Fruit fly (Drosophila melanogaster) whole organism, wandering third instar larva: Measurements from ENCODE around the gene Dys.

Source experiments
- Abd-B ChIP-seq: fragments of >200 bp; optimal IDR thresholded peaks from 2 replicates; lab custom pipeline; 2017; ENCODE audit warnings: missing biosample characterization, missing genetic modification characterization
- CG32264 ChIP-seq: fragments of 200-800 bp; sonication (Bioruptor generic); optimal IDR thresholded peaks from 2 replicates; lab custom pipeline; 2016; ENCODE audit warnings: missing biosample characterization, missing genetic modification characterization
- CG9705 ChIP-seq: fragments of 200-800 bp; sonication (Bioruptor generic); optimal IDR thresholded peaks from 2 replicates; lab custom pipeline; 2018; ENCODE audit warnings: missing biosample characterization, mild to moderate bottlenecking, missing genetic modification characterization
- CrebA ChIP-seq: fragments of 200-800 bp; sonication (Bioruptor generic); optimal IDR thresholded peaks from 2 replicates; lab custom pipeline; 2016; ENCODE audit warnings: missing biosample characterization, mild to moderate bottlenecking, missing genetic modification characterization, borderline replicate concordance
- Dfd ChIP-seq: fragments of >200 bp; optimal IDR thresholded peaks from 2 replicates; lab custom pipeline; 2017; ENCODE audit warnings: missing biosample characterization, missing genetic modification characterization
- Dif ChIP-seq: fragments of 200-275, 200-300 bp; sonication (Bioruptor generic); optimal IDR thresholded peaks from 2 replicates; lab custom pipeline; 2018; ENCODE audit warnings: missing biosample characterization, missing genetic modification characterization; ENCODE audit not compliant: partially characterized antibody
- GATAd ChIP-seq: sonication (Bioruptor generic); optimal IDR thresholded peaks from 2 replicates; lab custom pipeline; 2016; ENCODE audit warnings: missing biosample characterization, missing genetic modification characterization
- HLH106 ChIP-seq: fragments of 200-800 bp; optimal IDR thresholded peaks from 3 replicates; lab custom pipeline; 2019; ENCODE audit warnings: missing biosample characterization, mild to moderate bottlenecking, missing genetic modification characterization, moderate library complexity
- Hnf4 ChIP-seq: fragments of 200-800 bp; sonication (Bioruptor generic); optimal IDR thresholded peaks from 2 replicates; lab custom pipeline; 2016; ENCODE audit warnings: missing biosample characterization, mild to moderate bottlenecking, missing genetic modification characterization
- Hr78 ChIP-seq: fragments of >200 bp; optimal IDR thresholded peaks from 2 replicates; lab custom pipeline; 2017; ENCODE audit warnings: missing biosample characterization, missing genetic modification characterization
- Hr83 ChIP-seq: fragments of 200-300 bp; sonication (Bioruptor generic); optimal IDR thresholded peaks from 2 replicates; lab custom pipeline; 2016; ENCODE audit warnings: missing biosample characterization, mild to moderate bottlenecking, missing genetic modification characterization, moderate library complexity; ENCODE audit not compliant: poor library complexity, severe bottlenecking
- Jra ChIP-seq: sonication (Bioruptor generic); optimal IDR thresholded peaks from 2 replicates; lab custom pipeline; 2016; ENCODE audit warnings: missing biosample characterization, missing genetic modification characterization
- Mio ChIP-seq: sonication (Bioruptor generic); optimal IDR thresholded peaks from 2 replicates; lab custom pipeline; 2016; ENCODE audit warnings: missing biosample characterization, missing genetic modification characterization
- Myc ChIP-seq: fragments of >200 bp; optimal IDR thresholded peaks from 2 replicates; lab custom pipeline; 2017
- N ChIP-seq: fragments of >200 bp; optimal IDR thresholded peaks from 2 replicates; lab custom pipeline; 2018; ENCODE audit warnings: missing biosample characterization, missing external identifiers, missing genetic modification characterization
- OdsH ChIP-seq: fragments of 200-800 bp; sonication (Bioruptor generic); optimal IDR thresholded peaks from 2 replicates; lab custom pipeline; 2016; ENCODE audit warnings: missing biosample characterization, mild to moderate bottlenecking, missing genetic modification characterization
- Rel ChIP-seq, 2 experiments: fragments of 200-800 bp; sonication (Bioruptor generic) in 1 of 2; optimal IDR thresholded peaks; 2 replicates in 1 of 2; 3 replicates in 1 of 2; lab custom pipeline; 2016 to 2019; ENCODE audit warnings: mild to moderate bottlenecking in 2 of 2, missing biosample characterization in 2 of 2, missing genetic modification characterization in 2 of 2, moderate library complexity in 1 of 2
- Sp1 ChIP-seq: fragments of 200-800 bp; sonication (Bioruptor generic); optimal IDR thresholded peaks from 3 replicates; lab custom pipeline; 2019; ENCODE audit warnings: missing biosample characterization, mild to moderate bottlenecking, missing genetic modification characterization, moderate library complexity
- Vsx2 ChIP-seq: fragments of 200-300, 225-300 bp; sonication (Bioruptor generic); optimal IDR thresholded peaks from 2 replicates; lab custom pipeline; 2018; ENCODE audit warnings: missing biosample characterization, missing genetic modification characterization; ENCODE audit not compliant: partially characterized antibody
- br ChIP-seq: fragments of 200-800 bp; sonication (Bioruptor generic); optimal IDR thresholded peaks from 2 replicates; lab custom pipeline; 2016; ENCODE audit warnings: missing biosample characterization, missing genetic modification characterization
- brk ChIP-seq: fragments of 200-800 bp; sonication (Bioruptor generic); optimal IDR thresholded peaks from 2 replicates; lab custom pipeline; 2016; ENCODE audit warnings: missing biosample characterization, mild to moderate bottlenecking, missing genetic modification characterization
- dl ChIP-seq, 2 experiments: fragments of 175-275, 200-275 bp in 1 of 2; fragments of 200-275 bp in 1 of 2; sonication (Bioruptor generic); optimal IDR thresholded peaks; lab custom pipeline; 2018; ENCODE audit warnings: mild to moderate bottlenecking in 2 of 2, missing biosample characterization in 2 of 2, missing genetic modification characterization in 2 of 2, moderate library complexity in 2 of 2; ENCODE audit not compliant: partially characterized antibody in 2 of 2, insufficient read depth in 1 of 2
- dmrt93B ChIP-seq: fragments of 200-800 bp; sonication (Bioruptor generic); optimal IDR thresholded peaks from 2 replicates; lab custom pipeline; 2018; ENCODE audit warnings: missing biosample characterization, mild to moderate bottlenecking, missing genetic modification characterization
- dsf ChIP-seq: sonication (Bioruptor generic); optimal IDR thresholded peaks from 2 replicates; lab custom pipeline; 2016; ENCODE audit warnings: missing biosample characterization, missing genetic modification characterization, borderline replicate concordance
- foxo ChIP-seq, 2 experiments: fragments of 200-800 bp; sonication (Bioruptor generic); optimal IDR thresholded peaks; 2 replicates in 1 of 2; 3 replicates in 1 of 2; lab custom pipeline; 2016 to 2017; ENCODE audit warnings: missing biosample characterization in 2 of 2, missing genetic modification characterization in 2 of 2
- fru ChIP-seq: fragments of 200-800 bp; sonication (Bioruptor generic); optimal IDR thresholded peaks from 3 replicates; lab custom pipeline; 2016; ENCODE audit warnings: missing biosample characterization, mild to moderate bottlenecking, missing genetic modification characterization
- h ChIP-seq: fragments of 200-800 bp; sonication (Bioruptor generic); optimal IDR thresholded peaks from 3 replicates; lab custom pipeline; 2016; ENCODE audit warnings: missing biosample characterization, mild to moderate bottlenecking, missing genetic modification characterization
- jim ChIP-seq: fragments of 175-275, 200-325 bp; sonication (Bioruptor generic); optimal IDR thresholded peaks from 2 replicates; lab custom pipeline; 2016; ENCODE audit warnings: missing biosample characterization, mild to moderate bottlenecking, missing genetic modification characterization
- lola ChIP-seq: fragments of >200 bp; optimal IDR thresholded peaks from 2 replicates; lab custom pipeline; 2017; ENCODE audit warnings: missing biosample characterization, missing genetic modification characterization
- pan ChIP-seq: fragments of >200 bp; optimal IDR thresholded peaks from 2 replicates; lab custom pipeline; 2017
- psq ChIP-seq: fragments of 200-800 bp; sonication (Bioruptor generic); optimal IDR thresholded peaks from 3 replicates; lab custom pipeline; 2017; ENCODE audit warnings: missing biosample characterization, mild to moderate bottlenecking, missing genetic modification characterization, moderate library complexity
- rgr ChIP-seq: fragments of 200-800 bp; sonication (Bioruptor generic); optimal IDR thresholded peaks from 3 replicates; lab custom pipeline; 2016; ENCODE audit warnings: missing biosample characterization, mild to moderate bottlenecking, missing genetic modification characterization
- sage ChIP-seq: fragments of 200-800 bp; sonication (Bioruptor generic); optimal IDR thresholded peaks from 2 replicates; lab custom pipeline; 2016; ENCODE audit warnings: missing biosample characterization, mild to moderate bottlenecking, missing genetic modification characterization
- sv ChIP-seq: fragments of 200-800 bp; sonication (Bioruptor generic); optimal IDR thresholded peaks from 3 replicates; lab custom pipeline; 2016; ENCODE audit warnings: missing biosample characterization, missing genetic modification characterization
- tai ChIP-seq: sonication (Bioruptor generic); optimal IDR thresholded peaks from 2 replicates; lab custom pipeline; 2016; ENCODE audit warnings: missing biosample characterization, missing genetic modification characterization
- woc ChIP-seq: sonication (Bioruptor generic); optimal IDR thresholded peaks from 2 replicates; lab custom pipeline; 2016; ENCODE audit warnings: missing biosample characterization, mild to moderate bottlenecking, missing genetic modification characterization

The Dys gene

dm6 chr3R:19412434-19412833 is 48.5 kb upstream of the Dys start, which contains the start of gene CG31221:
CG31221 (plus strand) TSS chr3R:19412689.
- TF ChIP-seq Hr83: no peak
- no peak for TF ChIP-seq Dif (GFP tag; lab: Kevin White, UChicago)
- no peak for TF ChIP-seq OdsH (GFP tag; lab: Kevin White, UChicago)
- no peak for TF ChIP-seq CrebA (GFP tag; lab: Kevin White, UChicago)
- TF ChIP-seq br (GFP tag; lab: Kevin White, UChicago): no peak
- TF ChIP-seq rgr (GFP tag; lab: Kevin White, UChicago): no peak
- TF ChIP-seq Myc (lab: Kevin White, UChicago): no peak
- TF ChIP-seq HLH106 (tag; lab: Kevin White, UChicago): no peak
- no peak for TF ChIP-seq CG32264
- no peak for TF ChIP-seq N (GFP tag; lab: Kevin White, UChicago)
- TF ChIP-seq Vsx2 (GFP tag; lab: Kevin White, UChicago): no peak

dm6 chr3R:19425099-19425498 is 35.8 kb upstream of the Dys start, which contains the start of gene CG3517:
CG3517 (minus strand) TSS chr3R:19425199.
- TF ChIP-seq Jra (GFP tag; lab: Kevin White, UChicago) (no peak), Myc (lab: Kevin White, UChicago) (no peak), dmrt93B (GFP tag; lab: Kevin White, UChicago) (no peak), lola (no peak), psq (no peak), jim (GFP tag; lab: Kevin White, UChicago) (no peak), Hnf4 (no peak), sv (GFP tag; lab: Kevin White, UChicago) (no peak), h (GFP tag; lab: Kevin White, UChicago) (no peak), sage (GFP tag; lab: Kevin White, UChicago) (no peak), brk (GFP tag; lab: Kevin White, UChicago) (no peak), Dfd (GFP tag; lab: Kevin White, UChicago) (no peak), dsf (GFP tag; lab: Kevin White, UChicago) (no peak), Hr78 (GFP tag; lab: Kevin White, UChicago) (no peak)

dm6 chr3R:19461218-19461526 is 287 bp downstream of the Dys start:
- TF ChIP-seq CG32264: no peak
- no peak for TF ChIP-seq Hr83
- no peak for TF ChIP-seq pan (lab: Kevin White, UChicago)
- TF ChIP-seq Dif (GFP tag; lab: Kevin White, UChicago): no peak
- TF ChIP-seq tai (GFP tag; lab: Kevin White, UChicago): no peak
- TF ChIP-seq brk (GFP tag; lab: Kevin White, UChicago): no peak
- no peak for TF ChIP-seq Rel (GFP tag; optimal IDR thresholded peaks at IDR 0.05; lab: Kevin White, UChicago)
- TF ChIP-seq Rel (tag; optimal IDR thresholded peaks at IDR 0.05; lab: Kevin White, UChicago): no peak
- no peak for TF ChIP-seq CrebA (GFP tag; lab: Kevin White, UChicago)
- no peak for TF ChIP-seq Abd-B (GFP tag; lab: Kevin White, UChicago)
- no peak for TF ChIP-seq dl (GFP tag; optimal IDR thresholded peaks at IDR 0.05; lab: Kevin White, UChicago; ENCODE audit: insufficient read depth in 1 of 2, partially characterized antibody in 2 of 2)
- TF ChIP-seq fru (GFP tag; lab: Kevin White, UChicago): no peak
- no peak for TF ChIP-seq GATAd (GFP tag; lab: Kevin White, UChicago)
- TF ChIP-seq foxo (GFP tag; optimal IDR thresholded peaks at IDR 0.05; lab: Kevin White, UChicago): no peak

- TF ChIP-seq tai (GFP tag; lab: Kevin White, UChicago): no peak
- TF ChIP-seq HLH106 (tag; lab: Kevin White, UChicago): no peak
- no peak for TF ChIP-seq Rel (GFP tag; optimal IDR thresholded peaks at IDR 0.05; lab: Kevin White, UChicago)
- no peak for TF ChIP-seq Rel (tag; optimal IDR thresholded peaks at IDR 0.05; lab: Kevin White, UChicago)
- peak; percentile 53 for TF ChIP-seq Hr83
- TF ChIP-seq rgr (GFP tag; lab: Kevin White, UChicago): no peak
- TF ChIP-seq lola: no peak
- TF ChIP-seq fru (GFP tag; lab: Kevin White, UChicago): no peak
- no peak for TF ChIP-seq N (GFP tag; lab: Kevin White, UChicago)
- no peak for TF ChIP-seq woc (GFP tag; lab: Kevin White, UChicago)
- no peak for TF ChIP-seq GATAd (GFP tag; lab: Kevin White, UChicago)
- TF ChIP-seq Mio: no peak
- peak; percentile 25 to 62 for TF ChIP-seq dl (GFP tag; optimal IDR thresholded peaks at IDR 0.05; lab: Kevin White, UChicago; ENCODE audit: insufficient read depth in 1 of 2, partially characterized antibody in 2 of 2)
- TF ChIP-seq brk (GFP tag; lab: Kevin White, UChicago): peak; percentile 26
- no peak for TF ChIP-seq Sp1 (GFP tag; lab: Kevin White, UChicago)
- peak; percentile 66 for TF ChIP-seq Vsx2 (GFP tag; lab: Kevin White, UChicago)
- no peak for TF ChIP-seq CrebA (GFP tag; lab: Kevin White, UChicago)
- TF ChIP-seq br (GFP tag; lab: Kevin White, UChicago): no peak
- TF ChIP-seq Dif (GFP tag; lab: Kevin White, UChicago): peak; percentile 86
- no peak for TF ChIP-seq dsf (GFP tag; lab: Kevin White, UChicago)
- TF ChIP-seq Jra (GFP tag; lab: Kevin White, UChicago): no peak
- TF ChIP-seq CG9705 (GFP tag; lab: Kevin White, UChicago): no peak
- TF ChIP-seq dmrt93B (GFP tag; lab: Kevin White, UChicago): no peak
- TF ChIP-seq Dfd (GFP tag; lab: Kevin White, UChicago): no peak
- TF ChIP-seq Hr78 (GFP tag; lab: Kevin White, UChicago): no peak
- TF ChIP-seq Abd-B (GFP tag; lab: Kevin White, UChicago): no peak
- TF ChIP-seq h (GFP tag; lab: Kevin White, UChicago): no peak
- TF ChIP-seq sage (GFP tag; lab: Kevin White, UChicago): peak; percentile 49
- TF ChIP-seq Myc (lab: Kevin White, UChicago): no peak
Observed at dm6 chr3R:19463016-19463664, 2.3 kb downstream of the Dys start, which contains the start of gene Scsalpha2. Scsalpha2 (minus strand) TSS chr3R:19463066.
